Fruit fly (Drosophila melanogaster): Measurements from ENCODE around the gene CG14645.

The CG14645 gene

DNA sequence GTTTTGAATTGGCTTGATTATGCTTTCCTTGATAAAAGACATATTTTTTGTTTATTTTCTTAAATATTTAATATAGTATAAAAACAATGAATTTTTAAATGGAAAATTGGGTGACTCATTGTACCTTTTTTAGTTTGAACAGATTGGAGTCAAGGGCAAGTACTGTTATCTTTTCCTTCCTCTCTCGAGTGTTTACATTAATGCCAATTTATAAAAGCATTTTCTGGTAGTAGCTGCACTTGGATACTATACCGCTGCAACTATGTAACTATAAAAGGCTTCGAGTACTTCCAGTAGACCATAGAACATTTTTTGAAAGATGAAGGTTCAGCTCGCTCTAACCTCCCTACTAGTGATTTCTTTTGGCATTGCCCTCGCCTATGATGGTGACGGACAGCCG is at the start of gene CG14645:
TSS of gene CG14645 (plus strand) at position 301 of the 400 bp plus-strand sequence.
- no peak for TF ChIP-seq CG17801 (GFP tag; optimal IDR thresholded peaks at IDR 0.05; ENCODE audit: partially characterized antibody)

DNA sequence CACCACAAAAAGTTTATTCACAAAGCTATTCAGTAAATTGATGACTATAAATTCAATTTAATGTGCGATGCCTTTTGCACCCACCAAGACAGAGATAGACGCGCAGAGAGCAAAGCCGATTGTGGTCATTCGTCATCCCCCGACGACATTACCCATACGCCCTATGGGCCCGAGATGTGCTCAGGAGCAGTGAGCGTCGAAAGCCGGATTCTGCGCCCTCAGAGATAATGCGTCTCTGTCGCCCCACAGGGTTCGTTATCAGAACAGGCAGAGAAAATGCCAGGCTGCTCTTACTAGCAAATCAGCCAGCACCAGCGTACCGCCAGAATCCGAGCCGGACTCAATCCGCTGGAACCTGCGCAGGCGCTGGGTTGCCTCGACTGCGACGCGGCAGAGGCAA is 43.6 kb upstream of the CG14645 start:
- TF ChIP-seq CG17801 (GFP tag; optimal IDR thresholded peaks at IDR 0.05; ENCODE audit: partially characterized antibody) = no peak

DNA sequence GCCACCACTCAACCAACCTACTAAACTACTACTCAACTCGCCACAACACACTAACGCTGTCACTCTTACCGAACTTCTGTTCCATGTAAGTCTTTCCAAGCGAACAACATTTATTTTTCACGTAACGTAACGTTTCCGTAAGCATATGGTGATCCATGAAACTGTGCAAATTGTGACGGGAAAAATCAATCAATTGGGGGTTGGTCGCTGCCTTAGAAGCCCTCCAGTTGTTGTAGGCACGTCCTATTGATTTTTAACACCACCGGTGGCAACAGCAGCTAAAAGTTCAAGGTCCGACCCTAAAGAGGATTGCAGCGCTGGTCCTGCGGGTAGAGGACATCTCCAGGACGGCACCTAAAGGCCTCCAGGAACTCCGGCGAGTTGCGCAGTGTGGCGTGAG is 42.7 kb upstream of the CG14645 start:
- TF ChIP-seq CG17801 (GFP tag; optimal IDR thresholded peaks at IDR 0.05; ENCODE audit: partially characterized antibody) = no peak

DNA sequence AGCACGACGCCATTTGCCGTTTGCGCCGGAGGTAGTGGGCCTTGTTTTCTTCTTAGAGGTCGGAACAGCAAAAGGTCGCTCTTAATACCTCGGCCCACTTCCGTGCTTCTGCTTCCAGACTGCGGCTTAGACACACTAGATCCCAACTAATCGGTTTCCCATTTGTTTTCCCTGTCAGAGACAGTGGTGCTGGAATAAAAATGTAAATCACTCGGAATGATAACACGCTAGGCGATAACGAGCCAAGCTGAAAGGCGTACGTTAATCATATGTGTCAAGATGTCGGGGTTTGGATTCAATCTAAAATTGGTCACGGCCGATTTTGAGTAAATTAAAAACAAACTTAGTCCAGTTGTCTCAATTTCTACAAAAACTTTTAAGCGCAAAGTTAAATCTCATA is 40.2 kb upstream of the CG14645 start, which contains the start of gene Nepl11:
TSS of gene Nepl11 (minus strand) at position 152 of the 400 bp plus-strand sequence.
- no peak for TF ChIP-seq CG17801 (GFP tag; optimal IDR thresholded peaks at IDR 0.05; ENCODE audit: partially characterized antibody)

dm6 chr3R:4301485-4301884 is 33.4 kb upstream of the CG14645 start:
- no peak for TF ChIP-seq CG17801 (GFP tag; optimal IDR thresholded peaks at IDR 0.05; ENCODE audit: partially characterized antibody)

dm6 chr3R:4307664-4308416 is 27.1 kb upstream of the CG14645 start, which contains the start of gene MP1:
TSS of gene MP1 (plus strand) at chr3R:4307908.
- peak; percentile 23 for TF ChIP-seq CG17801 (GFP tag; optimal IDR thresholded peaks at IDR 0.05; ENCODE audit: partially characterized antibody)

- TF ChIP-seq CG17801 (GFP tag; optimal IDR thresholded peaks at IDR 0.05; ENCODE audit: partially characterized antibody) = no peak
These were observed 26.2 kb upstream of the CG14645 start for dm6 chr3R:4308708-4309107.

DNA sequence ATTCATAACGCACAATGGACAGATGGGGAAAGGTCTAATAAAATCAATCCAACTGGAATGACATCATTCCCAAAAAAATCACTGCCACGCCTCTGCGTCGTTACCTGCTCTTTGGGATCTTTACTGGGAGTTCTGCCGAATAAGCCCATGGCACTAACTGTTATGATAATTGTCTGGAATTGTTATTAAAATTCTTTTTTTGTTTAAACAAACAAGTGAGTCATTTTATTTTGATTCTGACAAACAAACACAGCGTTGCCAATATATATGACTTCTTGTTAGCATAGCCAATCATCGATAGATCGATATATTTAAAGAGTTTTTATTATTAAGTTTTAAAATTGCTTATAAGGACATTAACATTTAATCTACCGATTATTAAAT is 24.2 kb upstream of the CG14645 start, which contains the start of gene Vps24:
TSS of gene Vps24 (minus strand) at position 265 of the 384 bp plus-strand sequence.
- no peak for TF ChIP-seq CG17801 (GFP tag; optimal IDR thresholded peaks at IDR 0.05; ENCODE audit: partially characterized antibody)

DNA sequence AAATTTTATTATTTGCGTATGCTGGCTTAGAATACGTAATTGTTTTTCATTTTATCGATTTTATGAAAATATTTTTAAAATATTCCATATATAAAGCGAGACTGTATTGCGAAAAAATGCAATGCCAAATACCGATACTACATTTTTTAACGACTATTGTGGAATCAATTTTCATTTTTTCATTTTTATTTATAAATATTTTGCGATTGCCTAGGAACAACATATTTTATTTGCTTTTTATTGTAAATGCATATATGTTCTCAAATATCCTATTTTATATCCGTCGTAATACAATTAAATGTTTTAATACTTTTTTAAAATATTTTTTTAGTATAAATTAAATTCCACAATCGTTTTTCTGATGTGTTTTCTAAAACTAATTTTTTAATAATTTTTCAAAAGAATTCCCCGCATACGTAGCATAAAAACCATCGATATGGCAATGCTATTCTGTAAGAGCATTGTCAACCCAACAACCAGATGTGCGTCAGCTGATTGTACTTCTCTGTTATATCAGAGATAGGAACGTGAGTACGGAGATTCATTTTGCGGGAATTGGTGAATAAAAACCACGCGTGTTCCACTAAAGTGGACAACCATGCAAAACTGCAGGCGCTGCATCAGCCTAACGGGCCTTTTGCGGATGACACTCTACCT is 23.7 kb upstream of the CG14645 start, which contains the start of gene Suv3:
TSS of gene Suv3 (plus strand) at position 489 of the 657 bp plus-strand sequence.
- TF ChIP-seq CG17801 (GFP tag; optimal IDR thresholded peaks at IDR 0.05; ENCODE audit: partially characterized antibody) = peak; percentile 33

DNA sequence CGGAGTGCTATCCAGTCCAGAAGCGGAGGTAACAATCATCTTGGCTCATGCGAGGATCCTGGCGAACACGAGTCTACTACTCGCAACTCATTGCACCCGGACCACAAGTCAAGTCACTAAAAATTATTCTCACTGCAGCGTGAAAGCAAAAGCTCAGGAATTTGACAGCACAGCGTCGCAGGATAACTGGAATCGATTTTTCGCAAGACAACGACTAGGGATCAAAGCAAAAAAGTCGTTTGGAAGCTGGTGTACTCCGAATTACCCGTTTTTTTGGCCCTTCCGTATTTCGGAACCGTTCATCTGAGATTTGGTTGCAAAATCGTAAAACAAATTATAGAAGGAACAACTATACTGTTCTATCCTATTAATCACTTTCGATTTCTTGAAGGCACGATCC is 16.3 kb upstream of the CG14645 start:
- no peak for TF ChIP-seq CG17801 (GFP tag; optimal IDR thresholded peaks at IDR 0.05; ENCODE audit: partially characterized antibody)

- TF ChIP-seq CG17801 (GFP tag; optimal IDR thresholded peaks at IDR 0.05; ENCODE audit: partially characterized antibody) = no peak
These were observed 15.9 kb upstream of the CG14645 start, which contains the start of gene Syt14 for dm6 chr3R:4318999-4319398. TSS of gene Syt14 (minus strand) at chr3R:4319069.

dm6 chr3R:4319507-4320138 is 15.3 kb upstream of the CG14645 start, which contains the start of gene CG9795:
TSS of gene CG9795 (plus strand) at chr3R:4319683.
- peak; percentile 51 for TF ChIP-seq CG17801 (GFP tag; optimal IDR thresholded peaks at IDR 0.05; ENCODE audit: partially characterized antibody)

dm6 chr3R:4333964-4334363 is 934 bp upstream of the CG14645 start, which contains the start of gene CG9776:
TSS of gene CG9776 (minus strand) at chr3R:4334071.
- peak; percentile 24 for TF ChIP-seq CG17801 (GFP tag; optimal IDR thresholded peaks at IDR 0.05; ENCODE audit: partially characterized antibody)

dm6 chr3R:4337580-4337979 is 2.7 kb downstream of the CG14645 start, which contains the start of the genes Skp2 and CG1103:
TSS of gene Skp2 (minus strand) at chr3R:4337674.
TSS of gene CG1103 (plus strand) at chr3R:4337755.
- TF ChIP-seq CG17801 (GFP tag; optimal IDR thresholded peaks at IDR 0.05; ENCODE audit: partially characterized antibody) = peak; percentile 19

DNA sequence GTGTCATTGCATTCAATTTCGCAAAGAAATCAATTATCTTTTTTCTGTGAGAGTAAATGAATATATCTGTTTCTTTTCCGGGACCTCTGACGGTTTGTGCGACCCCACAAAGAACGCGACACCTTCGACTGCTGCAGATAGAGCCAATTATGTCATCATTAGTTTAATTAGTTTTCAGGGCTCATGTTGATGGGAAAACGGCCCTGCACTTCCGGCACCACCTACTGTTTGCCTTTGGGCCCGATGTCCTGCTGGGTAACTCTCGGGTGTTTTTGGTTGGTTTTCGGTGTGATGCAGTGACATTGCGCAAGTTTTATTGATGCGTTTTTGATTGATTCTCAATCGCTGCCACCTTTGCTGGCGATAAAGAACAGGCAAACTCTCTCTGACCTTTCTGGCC is 5.3 kb downstream of the CG14645 start:
- TF ChIP-seq CG17801 (GFP tag; optimal IDR thresholded peaks at IDR 0.05; ENCODE audit: partially characterized antibody) = no peak
